Worm (Caenorhabditis elegans): ENCODE results near the gene gkow-1.
"Not testable (repeated sequence)": the region's sequence is repeated elsewhere in the genome, so short reads cannot be mapped to it uniquely, and the experiment has no call there.

gkow-1 gene

DNA sequence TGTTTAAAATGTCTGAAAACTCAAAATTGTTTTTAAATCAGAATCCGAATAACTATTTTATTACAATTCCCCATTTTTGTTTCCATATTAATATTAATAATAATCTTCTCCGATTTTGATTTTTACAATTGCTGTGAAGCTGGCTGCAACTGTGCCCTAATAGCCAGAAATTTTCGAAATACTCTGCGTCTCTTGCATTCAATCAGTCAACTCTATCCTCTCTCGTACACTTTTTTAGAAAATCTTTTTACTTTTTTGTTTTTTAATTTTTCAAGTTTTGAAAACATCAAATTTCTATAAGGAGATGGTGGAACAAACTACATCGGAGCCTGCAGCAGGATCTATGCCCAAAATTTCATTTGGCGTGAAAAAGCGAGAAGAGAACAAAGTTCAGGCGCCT, at the start of gene gkow-1:
TSS of gene gkow-1 (plus strand) at position 301 of the 400 bp plus-strand sequence.
- TF ChIP-seq unc-62 (GFP tag; optimal IDR thresholded peaks at IDR 0.05) = no peak

- no peak for TF ChIP-seq unc-62 (GFP tag; optimal IDR thresholded peaks at IDR 0.05)
Observed at ce11 chrIV:10310329-10310728, 47.6 kb upstream of the gkow-1 start, which contains the start of gene R09E10.8. R09E10.8 (minus strand) TSS chrIV:10310429.

ce11 chrIV:10311115-10311514, 46.8 kb upstream of the gkow-1 start:
- TF ChIP-seq unc-62 (GFP tag; optimal IDR thresholded peaks at IDR 0.05) = no peak

ce11 chrIV:10313565-10313964, 44.4 kb upstream of the gkow-1 start, which contains the start of gene acs-18:
acs-18 (minus strand) TSS chrIV:10313665.
- TF ChIP-seq unc-62 (GFP tag; optimal IDR thresholded peaks at IDR 0.05) = no peak

DNA sequence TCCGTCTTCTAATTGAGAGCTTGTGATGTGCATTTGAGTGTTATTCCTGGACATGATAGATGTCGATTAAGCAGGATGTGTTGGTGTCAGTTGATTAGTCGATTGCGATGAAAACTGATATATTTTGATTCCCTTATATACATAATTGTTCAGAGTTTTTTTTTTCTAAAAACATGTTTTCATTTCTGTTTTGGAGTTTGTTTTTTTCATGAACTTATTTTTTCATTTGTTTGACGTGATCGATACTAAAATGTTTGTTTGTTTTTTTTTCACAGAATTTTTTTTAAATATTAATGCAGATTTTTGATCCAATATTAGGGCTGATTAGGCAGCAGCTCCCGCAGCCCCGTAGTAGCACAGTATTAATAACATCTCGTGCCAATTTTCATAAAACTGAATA, 39.7 kb upstream of the gkow-1 start, which contains the start of gene R09E10.2:
TSS of gene R09E10.2 (minus strand) at position 101 of the 400 bp plus-strand sequence.
- TF ChIP-seq unc-62 (GFP tag; optimal IDR thresholded peaks at IDR 0.05) = no peak

- TF ChIP-seq unc-62 (GFP tag; optimal IDR thresholded peaks at IDR 0.05) = not testable (repeated sequence)
Observed at ce11 chrIV:10322650-10323049, 35.3 kb upstream of the gkow-1 start, which contains the start of gene R09E10.1. R09E10.1 (minus strand) TSS chrIV:10322750.

- TF ChIP-seq unc-62 (GFP tag; optimal IDR thresholded peaks at IDR 0.05) = no peak
Observed at ce11 chrIV:10330962-10331361, 27.0 kb upstream of the gkow-1 start.

ce11 chrIV:10331882-10332281, 26.1 kb upstream of the gkow-1 start:
- no peak for TF ChIP-seq unc-62 (GFP tag; optimal IDR thresholded peaks at IDR 0.05)

DNA sequence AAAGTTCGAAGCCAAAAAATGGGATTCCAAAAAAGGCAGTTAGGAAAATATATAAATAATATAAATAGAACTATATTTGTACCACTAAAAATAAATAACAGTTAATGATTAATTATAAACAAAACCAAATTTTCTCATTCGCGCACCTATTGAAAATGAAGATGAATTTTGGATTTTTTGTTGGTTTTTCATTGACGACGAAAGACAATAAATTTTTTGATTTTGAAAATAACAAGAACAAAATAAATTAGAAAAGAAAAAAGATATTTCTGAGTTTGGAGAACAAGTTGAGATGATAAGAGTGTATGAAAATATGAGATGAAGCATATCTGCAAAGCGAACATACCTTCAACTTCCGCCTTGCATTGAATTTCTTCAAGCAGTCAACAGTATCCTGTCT, 20.7 kb upstream of the gkow-1 start:
- TF ChIP-seq unc-62 (GFP tag; optimal IDR thresholded peaks at IDR 0.05) = no peak

ce11 chrIV:10339701-10340100, 18.2 kb upstream of the gkow-1 start:
- no peak for TF ChIP-seq unc-62 (GFP tag; optimal IDR thresholded peaks at IDR 0.05)

ce11 chrIV:10341618-10342360, 16.2 kb upstream of the gkow-1 start:
- no peak for TF ChIP-seq unc-62 (GFP tag; optimal IDR thresholded peaks at IDR 0.05)

ce11 chrIV:10342361-10342706, 15.6 kb upstream of the gkow-1 start:
- no peak for TF ChIP-seq unc-62 (GFP tag; optimal IDR thresholded peaks at IDR 0.05)

DNA sequence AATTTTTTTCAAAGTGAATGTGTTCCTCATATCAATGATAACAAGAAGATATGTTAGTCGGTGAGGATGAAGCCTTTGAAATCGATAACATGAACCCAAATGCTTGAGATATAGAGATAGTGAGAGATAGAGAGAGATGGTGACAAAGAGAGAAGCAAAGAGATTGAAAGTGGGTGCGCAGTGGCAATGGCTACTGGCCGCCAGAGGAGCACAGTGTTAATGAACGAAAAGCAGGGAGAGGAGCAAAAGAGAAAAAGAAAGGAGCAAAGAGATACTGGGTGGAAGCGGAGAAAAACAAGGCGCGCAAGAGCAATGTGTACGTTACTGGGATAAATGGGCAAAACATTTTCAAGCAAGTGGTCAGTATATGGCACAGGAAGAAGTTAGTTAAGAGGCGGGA, 13.3 kb upstream of the gkow-1 start:
- no peak for TF ChIP-seq unc-62 (GFP tag; optimal IDR thresholded peaks at IDR 0.05)

ce11 chrIV:10345486-10345885, 12.5 kb upstream of the gkow-1 start:
- no peak for TF ChIP-seq unc-62 (GFP tag; optimal IDR thresholded peaks at IDR 0.05)

DNA sequence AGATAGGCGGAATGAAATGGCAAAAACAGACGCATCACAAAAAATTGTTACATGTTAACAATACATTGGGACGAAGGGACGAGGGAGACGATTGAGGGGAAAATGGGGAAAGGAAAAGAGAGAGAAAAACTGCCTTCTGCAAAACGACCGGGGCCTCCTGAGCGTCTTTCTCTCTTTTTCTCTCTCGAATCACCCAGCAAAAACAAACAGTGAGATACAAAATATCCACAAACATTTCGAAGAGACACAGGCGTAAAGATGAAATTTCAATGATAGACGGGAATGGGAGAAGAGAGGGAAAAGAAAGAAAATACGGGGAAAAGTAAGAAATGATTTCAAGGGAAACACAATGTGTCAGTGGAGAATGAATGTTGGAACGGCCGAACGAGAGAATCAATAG, 12.0 kb upstream of the gkow-1 start:
- TF ChIP-seq unc-62 (GFP tag; optimal IDR thresholded peaks at IDR 0.05) = no peak

- no peak for TF ChIP-seq unc-62 (GFP tag; optimal IDR thresholded peaks at IDR 0.05)
Observed at ce11 chrIV:10346948-10347347, 11.0 kb upstream of the gkow-1 start.

DNA sequence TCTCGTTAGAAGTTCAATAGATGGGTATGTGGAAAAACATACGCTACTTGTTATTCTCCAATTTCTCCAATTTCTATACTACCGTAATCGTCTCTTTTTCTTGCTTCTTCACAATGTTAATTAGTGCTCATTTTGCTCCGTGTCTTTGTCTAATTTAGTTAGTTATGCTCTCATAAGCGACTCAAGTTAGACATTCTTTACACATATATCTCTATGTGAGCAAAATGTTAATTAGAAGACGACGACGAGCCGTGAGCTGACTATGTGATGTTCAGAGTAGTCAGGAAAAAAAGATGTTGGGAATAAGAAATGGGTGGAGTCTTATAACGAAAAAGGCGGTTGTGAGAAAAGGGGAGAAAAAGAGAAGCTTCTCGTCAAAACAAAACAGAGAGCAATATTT, 10.4 kb upstream of the gkow-1 start:
- no peak for TF ChIP-seq unc-62 (GFP tag; optimal IDR thresholded peaks at IDR 0.05)
